Fruit fly (Drosophila melanogaster) whole organism, embryonic: ENCODE data around the gene RpS8.
A peak's percentile ranks its signal among the peaks of the same experiment; 100 is the strongest.

Experiments
- CG14667 ChIP-seq: fragments of 200-800 bp; sonication (Bioruptor generic); IDR thresholded peaks from 2 replicates; pipeline ENCODE4 v1.3.6; 2022; ENCODE audit warnings: missing biosample characterization, missing genetic modification characterization
- CG15696 ChIP-seq: fragments of 200-800 bp; sonication (Bioruptor generic); optimal IDR thresholded peaks from 2 replicates; lab custom pipeline; 2019; ENCODE audit warnings: missing biosample characterization, mild to moderate bottlenecking, missing genetic modification characterization, moderate library complexity
- CG17186 ChIP-seq: fragments of 200-800 bp; sonication (Bioruptor generic); optimal IDR thresholded peaks from 3 replicates; lab custom pipeline; 2017; ENCODE audit warnings: missing biosample characterization, missing genetic modification reagents, missing genetic modification characterization
- CG17359 ChIP-seq: fragments of 200-800 bp; sonication (Bioruptor generic); optimal IDR thresholded peaks from 3 replicates; lab custom pipeline; 2018; ENCODE audit warnings: missing biosample characterization, mild to moderate bottlenecking, missing genetic modification characterization, moderate library complexity
- CG17912 ChIP-seq: fragments of 200-800 bp; sonication (Bioruptor generic); optimal IDR thresholded peaks from 2 replicates; lab custom pipeline; 2018; ENCODE audit warnings: missing biosample characterization, mild to moderate bottlenecking, missing genetic modification characterization
- CG30403 ChIP-seq: fragments of 200-800 bp; sonication (Bioruptor generic); optimal IDR thresholded peaks from 3 replicates; lab custom pipeline; 2016; ENCODE audit warnings: missing biosample characterization, missing genetic modification characterization
- CG3281 ChIP-seq: fragments of 200-800 bp; sonication (Bioruptor generic); optimal IDR thresholded peaks from 3 replicates; lab custom pipeline; 2017; ENCODE audit warnings: missing biosample characterization, mild to moderate bottlenecking, missing genetic modification characterization
- CG33557 ChIP-seq: fragments of 200-800 bp; sonication (Bioruptor generic); optimal IDR thresholded peaks from 2 replicates; lab custom pipeline; 2019; ENCODE audit warnings: missing biosample characterization, mild to moderate bottlenecking, missing genetic modification characterization, moderate library complexity
- CG34224 ChIP-seq: fragments of 200-800 bp; sonication (Bioruptor generic); IDR thresholded peaks from 3 replicates; pipeline ENCODE4 v1.3.6; 2022; ENCODE audit warnings: missing biosample characterization, missing genetic modification characterization; ENCODE audit not compliant: partially characterized antibody
- CG3847 ChIP-seq: fragments of 200-800 bp; sonication (Bioruptor generic); IDR thresholded peaks from 2 replicates; pipeline ENCODE4 v1.3.6; 2022; ENCODE audit warnings: missing biosample characterization, missing genetic modification characterization
- CG42726 ChIP-seq: fragments of 200-800 bp; sonication (Bioruptor generic); IDR thresholded peaks from 2 replicates; pipeline ENCODE4 v1.3.6; 2022; ENCODE audit warnings: missing biosample characterization, missing genetic modification characterization; ENCODE audit not compliant: partially characterized antibody
- CG6791 ChIP-seq: fragments of 200-800 bp; sonication (Bioruptor generic); IDR thresholded peaks from 3 replicates; pipeline ENCODE4 v1.3.6; 2022; ENCODE audit warnings: missing biosample characterization, missing genetic modification characterization; ENCODE audit not compliant: partially characterized antibody
- CG8944 ChIP-seq: fragments of 200-800 bp; sonication (Bioruptor generic); optimal IDR thresholded peaks from 3 replicates; lab custom pipeline; 2016; ENCODE audit warnings: missing biosample characterization, missing genetic modification characterization
- CG9215 ChIP-seq: fragments of 200-800 bp; sonication (Bioruptor generic); IDR thresholded peaks from 2 replicates; pipeline ENCODE4 v1.3.6; 2022; ENCODE audit warnings: missing biosample characterization, missing genetic modification characterization
- Dfd ChIP-seq, 2 experiments: fragments of >200 bp; optimal IDR thresholded peaks; 2 replicates each; lab custom pipeline; 2017; ENCODE audit warnings: missing biosample characterization in 2 of 2, missing genetic modification characterization in 2 of 2
- Dip2 ChIP-seq: fragments of 200-800 bp; sonication (Bioruptor generic); IDR thresholded peaks from 2 replicates; pipeline ENCODE4 v1.3.6; 2022; ENCODE audit warnings: missing biosample characterization, missing genetic modification characterization
- Dip3 ChIP-seq: fragments of 200-800 bp; sonication (Bioruptor generic); optimal IDR thresholded peaks from 3 replicates; lab custom pipeline; 2016; ENCODE audit warnings: missing biosample characterization, missing genetic modification characterization
- Dp ChIP-seq: fragments of 200-800 bp; sonication (Bioruptor generic); optimal IDR thresholded peaks from 2 replicates; lab custom pipeline; 2018; ENCODE audit warnings: missing biosample characterization, mild to moderate bottlenecking, missing genetic modification characterization, moderate library complexity
- GATAe ChIP-seq: fragments of 200-800 bp; sonication (Bioruptor generic); conservative IDR thresholded peaks from 2 replicates; pipeline ENCODE4 v1.3.6; 2022; ENCODE audit warnings: missing biosample characterization, missing genetic modification characterization
- Neu2 ChIP-seq: fragments of 200-800 bp; sonication (Bioruptor generic); optimal IDR thresholded peaks from 3 replicates; lab custom pipeline; 2016; ENCODE audit warnings: missing biosample characterization, missing genetic modification characterization, borderline replicate concordance
- Sin3A ChIP-seq: fragments of >200 bp; optimal IDR thresholded peaks from 2 replicates; lab custom pipeline; 2018
- Sry-β ChIP-seq: fragments of 200-800 bp; sonication (Bioruptor generic); optimal IDR thresholded peaks from 2 replicates; lab custom pipeline; 2018; ENCODE audit warnings: missing biosample characterization, mild to moderate bottlenecking, missing genetic modification characterization, moderate library complexity
- Ssrp ChIP-seq: fragments of 200-800 bp; sonication (Bioruptor generic); optimal IDR thresholded peaks from 2 replicates; lab custom pipeline; 2018; ENCODE audit warnings: missing biosample characterization, mild to moderate bottlenecking, missing genetic modification characterization, moderate library complexity
- TFAM ChIP-seq: fragments of 200-800 bp; sonication (Bioruptor generic); optimal IDR thresholded peaks from 2 replicates; lab custom pipeline; 2017; ENCODE audit warnings: missing biosample characterization, missing genetic modification characterization, inconsistent platforms
- ap ChIP-seq: fragments of 200-800 bp; sonication (Bioruptor generic); IDR thresholded peaks from 2 replicates; pipeline ENCODE4 v1.3.6; 2022; ENCODE audit warnings: missing biosample characterization, missing genetic modification characterization
- ara ChIP-seq: fragments of 200-800 bp; sonication (Bioruptor generic); IDR thresholded peaks from 2 replicates; pipeline ENCODE4 v1.3.6; 2022; ENCODE audit warnings: missing biosample characterization, missing genetic modification characterization
- ash1 ChIP-seq: fragments of 200-800 bp; sonication (Bioruptor generic); optimal IDR thresholded peaks from 2 replicates; lab custom pipeline; 2018; ENCODE audit warnings: missing biosample characterization, mild to moderate bottlenecking, missing genetic modification characterization
- bigmax ChIP-seq: fragments of 200-800 bp; sonication (Bioruptor generic); optimal IDR thresholded peaks from 2 replicates; lab custom pipeline; 2018; ENCODE audit warnings: missing biosample characterization, mild to moderate bottlenecking, missing genetic modification characterization
- cwo ChIP-seq: fragments of 200-800 bp; sonication (Bioruptor generic); optimal IDR thresholded peaks from 3 replicates; lab custom pipeline; 2017; ENCODE audit warnings: missing biosample characterization, missing genetic modification characterization, mild to moderate bottlenecking, moderate library complexity, missing genetic modification reagents
- dan ChIP-seq: fragments of 200-800 bp; sonication (Bioruptor generic); IDR thresholded peaks from 2 replicates; pipeline ENCODE4 v1.3.6; 2022; ENCODE audit warnings: missing biosample characterization, missing genetic modification characterization
- disco-r ChIP-seq: fragments of 200-800 bp; sonication (Bioruptor generic); optimal IDR thresholded peaks from 2 replicates; lab custom pipeline; 2016; ENCODE audit warnings: missing biosample characterization, missing genetic modification characterization
- dm ChIP-seq: fragments of 200-800 bp; sonication (Bioruptor generic); optimal IDR thresholded peaks from 3 replicates; lab custom pipeline; 2016; ENCODE audit warnings: missing biosample characterization, missing genetic modification characterization
- dmrt11E ChIP-seq: fragments of 200-800 bp; sonication (Bioruptor generic); optimal IDR thresholded peaks from 3 replicates; lab custom pipeline; 2018; ENCODE audit warnings: missing biosample characterization, mild to moderate bottlenecking, missing genetic modification characterization, moderate library complexity
- esg ChIP-seq: fragments of 200-800 bp; sonication (Bioruptor generic); conservative IDR thresholded peaks from 2 replicates; pipeline ENCODE4 v1.3.6; 2022; ENCODE audit warnings: missing biosample characterization, missing genetic modification characterization
- ewg ChIP-seq: fragments of 200-800 bp; sonication (Bioruptor generic); optimal IDR thresholded peaks from 3 replicates; lab custom pipeline; 2017; ENCODE audit warnings: mild to moderate bottlenecking, missing biosample characterization, missing genetic modification reagents, missing genetic modification characterization
- kay ChIP-seq: fragments of 200-800 bp; sonication (Bioruptor generic); optimal IDR thresholded peaks from 2 replicates; lab custom pipeline; 2016; ENCODE audit warnings: missing biosample characterization, missing genetic modification characterization
- nmo ChIP-seq: fragments of 200-800 bp; sonication (Bioruptor generic); optimal IDR thresholded peaks from 2 replicates; lab custom pipeline; 2018; ENCODE audit warnings: missing biosample characterization, mild to moderate bottlenecking, missing genetic modification characterization, moderate library complexity
- p53 ChIP-seq: fragments of 200-800 bp; sonication (Bioruptor generic); optimal IDR thresholded peaks from 2 replicates; lab custom pipeline; 2016; ENCODE audit warnings: missing biosample characterization, missing genetic modification characterization
- pzg ChIP-seq: fragments of 200-800 bp; sonication (Bioruptor generic); optimal IDR thresholded peaks from 3 replicates; lab custom pipeline; 2018; ENCODE audit warnings: missing biosample characterization, mild to moderate bottlenecking, missing genetic modification characterization, moderate library complexity
- so ChIP-seq: fragments of 200-800 bp; sonication (Bioruptor generic); IDR thresholded peaks from 3 replicates; pipeline ENCODE4 v1.3.6; 2022; ENCODE audit warnings: missing biosample characterization, missing genetic modification characterization
- stwl ChIP-seq: fragments of 200-800 bp; sonication (Bioruptor generic); optimal IDR thresholded peaks from 3 replicates; lab custom pipeline; 2018; ENCODE audit warnings: missing biosample characterization, mild to moderate bottlenecking, missing genetic modification characterization, moderate library complexity
- tio ChIP-seq: fragments of 200-800 bp; sonication (Bioruptor generic); optimal IDR thresholded peaks from 2 replicates; lab custom pipeline; 2017; ENCODE audit warnings: missing biosample characterization, missing genetic modification characterization, inconsistent platforms
- tll ChIP-seq, 2 experiments: fragments of 200-800 bp in 1 of 2; fragments of >200 bp in 1 of 2; sonication (Bioruptor generic) in 1 of 2; optimal IDR thresholded peaks; 2 replicates each; lab custom pipeline; 2017 to 2019; ENCODE audit warnings: missing biosample characterization in 2 of 2, missing genetic modification characterization in 2 of 2, mild to moderate bottlenecking in 1 of 2, moderate library complexity in 1 of 2
- ttk ChIP-seq: fragments of 200-800 bp; sonication (Bioruptor generic); IDR thresholded peaks from 2 replicates; pipeline ENCODE4 v2.1.2; 2022; ENCODE audit warnings: missing biosample characterization, missing genetic modification characterization
- tx ChIP-seq: fragments of 200-800 bp; sonication (Bioruptor generic); optimal IDR thresholded peaks from 2 replicates; lab custom pipeline; 2016; ENCODE audit warnings: missing biosample characterization, missing genetic modification characterization
- unc-4 ChIP-seq: fragments of 200-800 bp; sonication (Bioruptor generic); IDR thresholded peaks from 2 replicates; pipeline ENCODE4 v1.3.6; 2022; ENCODE audit warnings: missing biosample characterization, missing genetic modification characterization; ENCODE audit not compliant: partially characterized antibody
- vfl ChIP-seq: fragments of 200-800 bp; sonication (Bioruptor generic); optimal IDR thresholded peaks from 2 replicates; lab custom pipeline; 2016; ENCODE audit warnings: missing biosample characterization, missing genetic modification characterization
- yki ChIP-seq: fragments of >200 bp; optimal IDR thresholded peaks from 3 replicates; lab custom pipeline; 2018
- zf30C ChIP-seq: fragments of 200-800 bp; sonication (Bioruptor generic); optimal IDR thresholded peaks from 3 replicates; lab custom pipeline; 2018; ENCODE audit warnings: missing biosample characterization, mild to moderate bottlenecking, missing genetic modification characterization

The RpS8 gene

DNA sequence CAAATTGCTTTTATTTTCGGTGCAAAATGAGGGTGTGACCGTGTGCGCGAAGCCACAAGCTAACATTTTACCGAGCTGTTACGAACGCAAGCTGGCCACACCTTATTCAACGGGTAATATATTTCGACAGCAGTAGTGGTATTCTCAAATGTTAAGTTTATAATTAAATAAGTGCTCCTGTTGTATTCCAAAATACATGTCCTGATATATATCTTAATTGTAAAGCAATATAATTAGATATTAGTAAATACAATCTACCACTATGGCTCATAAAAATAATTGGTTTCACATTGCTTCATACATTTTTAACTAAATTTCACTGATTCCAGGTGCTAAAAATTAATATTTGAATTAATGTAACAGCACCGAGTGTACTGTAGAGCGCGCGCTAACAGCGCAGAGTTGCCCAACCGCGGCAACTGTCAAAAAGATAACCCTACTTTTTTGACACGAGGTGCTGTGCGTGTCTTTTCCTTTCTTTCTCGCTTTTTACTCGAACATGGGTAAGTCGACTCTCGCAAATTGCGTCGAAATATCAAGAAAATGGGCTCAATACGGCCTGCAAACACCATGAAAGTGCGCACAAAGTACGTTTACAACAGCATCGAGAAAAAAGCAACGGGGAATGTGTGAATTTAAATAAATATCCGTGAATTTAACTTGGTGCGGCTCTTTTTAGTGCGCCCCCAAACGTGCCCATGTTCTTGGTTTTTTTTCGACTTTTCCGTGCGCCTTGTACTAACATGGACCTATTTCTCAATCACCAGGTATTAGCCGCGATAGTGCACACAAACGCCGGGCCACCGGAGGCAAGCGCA lies at the start of gene RpS8, which contains the start of gene CG15514 (continued):
- TF ChIP-seq zf30C (GFP tag; lab: Kevin White, UChicago), result peak; percentile 14
- peak; percentile 35 for TF ChIP-seq stwl
- TF ChIP-seq ash1, result peak; percentile 31
- TF ChIP-seq kay (GFP tag; lab: Kevin White, UChicago), result no peak
- TF ChIP-seq Ssrp (tag; lab: Kevin White, UChicago), result peak; percentile 30
- TF ChIP-seq disco-r (GFP tag; lab: Kevin White, UChicago), result no peak
- TF ChIP-seq CG17912 (GFP tag; lab: Kevin White, UChicago), result peak; percentile 63
- no peak; the same call in 1 of the 2 replicates for TF ChIP-seq ara (GFP tag; lab: Robert Waterston, UW)
- TF ChIP-seq bigmax (GFP tag; lab: Kevin White, UChicago), result peak; percentile 100
- TF ChIP-seq dan (GFP tag; lab: Robert Waterston, UW), result no peak
- TF ChIP-seq CG30403, result peak; percentile 58
- no peak for TF ChIP-seq GATAe
- TF ChIP-seq so (GFP tag; lab: Robert Waterston, UW), result peak; percentile 74
- no peak for TF ChIP-seq unc-4 (GFP tag; lab: Robert Waterston, UW)
- TF ChIP-seq ewg (GFP tag; lab: Kevin White, UChicago), result peak; percentile 44
- no peak for TF ChIP-seq ttk (GFP tag; lab: Robert Waterston, UW)
- peak; percentile 58 for TF ChIP-seq Dp
- peak; percentile 48 for TF ChIP-seq Dip3 (GFP tag; lab: Kevin White, UChicago)
- no peak for TF ChIP-seq CG14667 (GFP tag; lab: Robert Waterston, UW)
- TF ChIP-seq tio (GFP tag; lab: Kevin White, UChicago), result no peak
- TF ChIP-seq cwo (GFP tag; lab: Kevin White, UChicago), result peak; percentile 33
- no peak for TF ChIP-seq TFAM (GFP tag; lab: Kevin White, UChicago)
- no peak for TF ChIP-seq CG6791 (GFP tag; lab: Robert Waterston, UW)
- TF ChIP-seq CG17359, result peak; percentile 57
- TF ChIP-seq p53 (GFP tag; lab: Kevin White, UChicago), result peak; percentile 25
- TF ChIP-seq nmo (GFP tag; lab: Kevin White, UChicago), result peak; percentile 77
- TF ChIP-seq CG9215, result no peak
- TF ChIP-seq CG3281, result peak; percentile 57
- TF ChIP-seq Sry-β (GFP tag; lab: Kevin White, UChicago), result no peak
- no peak for TF ChIP-seq yki (lab: Kevin White, UChicago)
- no peak for TF ChIP-seq CG8944 (GFP tag; lab: Kevin White, UChicago)
- no peak for TF ChIP-seq tll (GFP tag; optimal IDR thresholded peaks at IDR 0.05; lab: Kevin White, UChicago)
- peak; percentile 46; the same call in 1 of the 2 replicates for TF ChIP-seq CG3847 (GFP tag; lab: Robert Waterston, UW)
- no peak for TF ChIP-seq ap (GFP tag; lab: Robert Waterston, UW)
- peak; percentile 7 for TF ChIP-seq tx (GFP tag; lab: Kevin White, UChicago)
- no peak for TF ChIP-seq vfl
- TF ChIP-seq Dfd (GFP tag; optimal IDR thresholded peaks at IDR 0.05; lab: Kevin White, UChicago), result no peak
- TF ChIP-seq Neu2, result no peak
- peak; percentile 100 for TF ChIP-seq CG17186
- TF ChIP-seq CG33557 (GFP tag; lab: Kevin White, UChicago), result no peak
- peak; percentile 99 for TF ChIP-seq dm
- peak; percentile 67 for TF ChIP-seq pzg (GFP tag; lab: Kevin White, UChicago)
- peak; percentile 57 for TF ChIP-seq dmrt11E
- no peak; the same call in 1 of the 2 replicates for TF ChIP-seq esg (GFP tag; lab: Robert Waterston, UW)
- peak; percentile 70 for TF ChIP-seq Sin3A (lab: Kevin White, UChicago)
- TF ChIP-seq CG15696, result peak; percentile 45
- no peak for TF ChIP-seq CG34224 (GFP tag; lab: Robert Waterston, UW)
- no peak for TF ChIP-seq CG42726
- TF ChIP-seq Dip2 (GFP tag; lab: Robert Waterston, UW), result no peak
